Fruit fly (Drosophila melanogaster): ENCODE data around the gene CG17991.

dm6 chr3R:27220829-27221463 lies 20.1 kb upstream of the CG17991 start:
- TF ChIP-seq CTCF (optimal IDR thresholded peaks at IDR 0.05) (no peak), CG8478 (optimal IDR thresholded peaks at IDR 0.05) (no peak)

Measured in S2 (cell line).